Fruit fly (Drosophila melanogaster) whole organism, prepupa: ENCODE results near the gene CG14803.

ENCODE experiments used
- CG10631 ChIP-seq: fragments of 200-800 bp; sonication (Bioruptor generic); optimal IDR thresholded peaks from 2 replicates; lab custom pipeline; 2016; ENCODE audit warnings: missing biosample characterization, missing genetic modification characterization
- CG10669 ChIP-seq: fragments of 200-800 bp; sonication (Bioruptor generic); optimal IDR thresholded peaks from 3 replicates; lab custom pipeline; 2018; ENCODE audit warnings: missing biosample characterization, mild to moderate bottlenecking, missing genetic modification characterization, moderate library complexity
- CG11294 ChIP-seq: fragments of 200-800 bp; sonication (Bioruptor generic); IDR thresholded peaks from 2 replicates; pipeline ENCODE4 v1.3.6; 2022; ENCODE audit warnings: missing biosample characterization, missing genetic modification characterization
- CG11762 ChIP-seq: fragments of 200-800 bp; sonication (Bioruptor generic); optimal IDR thresholded peaks from 3 replicates; lab custom pipeline; 2016; ENCODE audit warnings: missing biosample characterization, missing genetic modification characterization; ENCODE audit not compliant: insufficient read depth
- CG11902 ChIP-seq: fragments of 200-800 bp; sonication (Bioruptor generic); optimal IDR thresholded peaks from 3 replicates; lab custom pipeline; 2016; ENCODE audit warnings: missing biosample characterization, missing genetic modification characterization
- CG15336 ChIP-seq: fragments of 200-800 bp; sonication (Bioruptor generic); IDR thresholded peaks from 2 replicates; pipeline ENCODE4 v1.3.6; 2022; ENCODE audit warnings: missing biosample characterization, missing genetic modification characterization
- CG1621 ChIP-seq: fragments of 200-800 bp; sonication (Bioruptor generic); optimal IDR thresholded peaks from 3 replicates; lab custom pipeline; 2018; ENCODE audit warnings: missing biosample characterization, mild to moderate bottlenecking, missing genetic modification characterization
- CG16779 ChIP-seq: fragments of 200-800 bp; sonication (Bioruptor generic); optimal IDR thresholded peaks from 3 replicates; lab custom pipeline; 2017; ENCODE audit warnings: missing biosample characterization, mild to moderate bottlenecking, missing genetic modification characterization
- CG3032 ChIP-seq: fragments of 200-800 bp; optimal IDR thresholded peaks from 2 replicates; lab custom pipeline; 2019; ENCODE audit warnings: missing biosample characterization, mild to moderate bottlenecking, missing genetic modification characterization, moderate library complexity
- CG31627 ChIP-seq: fragments of 200-800 bp; sonication (Bioruptor generic); optimal IDR thresholded peaks from 3 replicates; lab custom pipeline; 2016; ENCODE audit warnings: missing biosample characterization, missing genetic modification characterization
- CG32006 ChIP-seq: fragments of 200-800 bp; sonication (Bioruptor generic); optimal IDR thresholded peaks from 3 replicates; lab custom pipeline; 2017; ENCODE audit warnings: missing biosample characterization, mild to moderate bottlenecking, missing genetic modification characterization
- CG34406 ChIP-seq: fragments of 200-800 bp; sonication (Bioruptor generic); optimal IDR thresholded peaks from 3 replicates; lab custom pipeline; 2016; ENCODE audit warnings: missing biosample characterization, missing genetic modification characterization
- CG6792 ChIP-seq: fragments of 200-800 bp; sonication (Bioruptor generic); optimal IDR thresholded peaks from 3 replicates; lab custom pipeline; 2016; ENCODE audit warnings: missing biosample characterization, missing genetic modification characterization
- CG7368 ChIP-seq: fragments of 200-800 bp; sonication (Bioruptor generic); optimal IDR thresholded peaks from 3 replicates; lab custom pipeline; 2016; ENCODE audit warnings: missing biosample characterization, missing genetic modification characterization
- CG8119 ChIP-seq: fragments of 200-800 bp; sonication (Bioruptor generic); IDR thresholded peaks from 3 replicates; pipeline ENCODE4 v1.3.6; 2022; ENCODE audit warnings: missing biosample characterization, missing genetic modification characterization
- CG8319 ChIP-seq: fragments of 200-800 bp; sonication (Bioruptor generic); optimal IDR thresholded peaks from 3 replicates; lab custom pipeline; 2016; ENCODE audit warnings: missing biosample characterization, missing genetic modification characterization
- Eip78C ChIP-seq: fragments of 200-800 bp; sonication (Bioruptor generic); peaks from one replicate; lab custom pipeline; 2016; ENCODE audit warnings: missing biosample characterization, missing genetic modification characterization
- Eip93F ChIP-seq: fragments of 200-800 bp; sonication (Bioruptor generic); optimal IDR thresholded peaks from 2 replicates; lab custom pipeline; 2016; ENCODE audit warnings: missing biosample characterization, mild to moderate bottlenecking, missing genetic modification characterization
- Ets21C ChIP-seq: fragments of 200-800 bp; sonication (Bioruptor generic); optimal IDR thresholded peaks from 3 replicates; lab custom pipeline; 2016; ENCODE audit warnings: missing biosample characterization, missing genetic modification characterization
- Hr38 ChIP-seq: sonication (Bioruptor generic); optimal IDR thresholded peaks from 2 replicates; lab custom pipeline; 2016; ENCODE audit warnings: missing biosample characterization, missing genetic modification characterization
- Lpt ChIP-seq: fragments of 200-800 bp; sonication (Bioruptor generic); optimal IDR thresholded peaks from 3 replicates; lab custom pipeline; 2016; ENCODE audit warnings: missing biosample characterization, missing genetic modification characterization
- OdsH ChIP-seq: fragments of 200-800 bp; sonication (Bioruptor generic); optimal IDR thresholded peaks from 3 replicates; lab custom pipeline; 2016; ENCODE audit warnings: missing biosample characterization, missing genetic modification characterization
- Sox102F ChIP-seq: fragments of 200-800 bp; sonication (Bioruptor generic); optimal IDR thresholded peaks from 2 replicates; lab custom pipeline; 2016; ENCODE audit warnings: missing biosample characterization, mild to moderate bottlenecking, missing genetic modification characterization
- Sox14 ChIP-seq: fragments of 200-800 bp; sonication (Bioruptor generic); optimal IDR thresholded peaks from 3 replicates; lab custom pipeline; 2016; ENCODE audit warnings: missing biosample characterization, missing genetic modification characterization
- Sox15 ChIP-seq: fragments of 200-800 bp; sonication (Bioruptor generic); optimal IDR thresholded peaks from 3 replicates; lab custom pipeline; 2016; ENCODE audit warnings: missing biosample characterization, missing genetic modification characterization
- achi ChIP-seq: fragments of 200-800 bp; sonication (Bioruptor generic); optimal IDR thresholded peaks from 3 replicates; lab custom pipeline; 2016; ENCODE audit warnings: missing biosample characterization, missing genetic modification characterization
- acj6 ChIP-seq: fragments of 200-800 bp; sonication (Bioruptor generic); optimal IDR thresholded peaks from 3 replicates; lab custom pipeline; 2016; ENCODE audit warnings: missing biosample characterization, missing genetic modification characterization
- cyc ChIP-seq: fragments of 200-800 bp; sonication (Bioruptor generic); optimal IDR thresholded peaks from 3 replicates; lab custom pipeline; 2016; ENCODE audit warnings: missing biosample characterization, missing genetic modification characterization
- eg ChIP-seq: fragments of 200-800 bp; sonication (Bioruptor generic); IDR thresholded peaks from 3 replicates; pipeline ENCODE4 v1.3.6; 2022; ENCODE audit warnings: missing biosample characterization, missing genetic modification characterization
- esn ChIP-seq: fragments of 200-800 bp; sonication (Bioruptor generic); optimal IDR thresholded peaks from 2 replicates; lab custom pipeline; 2016; ENCODE audit warnings: missing biosample characterization, mild to moderate bottlenecking, missing genetic modification characterization, moderate library complexity
- fd85E ChIP-seq: fragments of 200-800 bp; sonication (Bioruptor generic); optimal IDR thresholded peaks from 3 replicates; lab custom pipeline; 2016; ENCODE audit warnings: missing biosample characterization, missing genetic modification characterization
- fkh ChIP-seq: fragments of 200-800 bp; sonication (Bioruptor generic); optimal IDR thresholded peaks from 3 replicates; lab custom pipeline; 2017; ENCODE audit warnings: missing biosample characterization, mild to moderate bottlenecking, missing genetic modification characterization, moderate library complexity
- net ChIP-seq: fragments of 200-800 bp; sonication (Bioruptor generic); optimal IDR thresholded peaks from 3 replicates; lab custom pipeline; 2016; ENCODE audit warnings: missing biosample characterization, missing genetic modification characterization
- pdm3 ChIP-seq: fragments of 200-800 bp; sonication (Bioruptor generic); optimal IDR thresholded peaks from 3 replicates; lab custom pipeline; 2016; ENCODE audit warnings: missing biosample characterization, missing genetic modification characterization
- spab ChIP-seq: fragments of 200-800 bp; sonication (Bioruptor generic); optimal IDR thresholded peaks from 2 replicates; lab custom pipeline; 2017; ENCODE audit warnings: missing biosample characterization, mild to moderate bottlenecking, missing genetic modification characterization, missing genetic modification reagents
- ss ChIP-seq, 2 experiments: fragments of 200-800 bp; sonication (Bioruptor generic); optimal IDR thresholded peaks; 2 replicates in 1 of 2; 3 replicates in 1 of 2; lab custom pipeline; 2017 to 2018; ENCODE audit warnings: mild to moderate bottlenecking in 2 of 2, missing biosample characterization in 2 of 2, missing genetic modification characterization in 2 of 2, moderate library complexity in 1 of 2
- svp ChIP-seq: fragments of 200-800 bp; sonication (Bioruptor generic); peaks from one replicate; lab custom pipeline; 2016; ENCODE audit warnings: missing biosample characterization, missing genetic modification characterization
- topi ChIP-seq: fragments of 200-800 bp; sonication (Bioruptor generic); optimal IDR thresholded peaks from 3 replicates; lab custom pipeline; 2016; ENCODE audit warnings: missing biosample characterization, missing genetic modification characterization
- vri ChIP-seq: fragments of 200-800 bp; sonication (Bioruptor generic); optimal IDR thresholded peaks from 3 replicates; lab custom pipeline; 2016; ENCODE audit warnings: missing biosample characterization, mild to moderate bottlenecking, missing genetic modification characterization

Gene CG14803

DNA sequence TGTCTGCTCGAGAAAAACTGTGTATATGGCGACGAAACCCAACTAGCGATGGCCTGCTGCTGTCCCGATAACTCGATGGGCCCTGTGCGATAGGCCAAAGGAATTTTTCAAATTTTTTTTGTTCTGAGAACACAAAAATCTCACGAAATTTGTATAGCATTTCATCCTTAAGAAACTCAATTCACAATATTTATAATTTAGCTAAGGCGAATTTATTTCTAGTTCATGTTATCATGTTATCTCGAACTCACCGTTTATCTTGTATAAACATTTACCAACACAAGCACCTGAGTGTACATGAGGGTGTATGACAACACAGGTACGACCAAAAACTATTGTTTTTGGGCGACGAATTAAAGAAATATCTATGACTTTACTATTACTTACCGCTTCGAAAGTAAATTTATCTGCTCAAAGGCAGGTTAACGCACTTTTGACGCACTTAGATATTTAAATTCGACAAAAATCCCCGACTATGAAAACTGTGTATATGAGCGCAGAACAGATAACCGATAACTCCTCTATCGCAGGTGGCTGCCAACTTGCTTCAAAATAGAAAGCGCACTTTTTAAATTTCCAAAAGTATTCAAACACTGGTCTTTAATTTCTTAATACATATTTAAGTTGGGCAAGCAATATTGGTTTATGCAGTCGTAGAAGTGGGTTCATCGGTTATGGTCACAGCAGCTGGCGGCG is 31.6 kb downstream of the CG14803 start, which contains the start of gene arm:
arm (minus strand) TSS at position 524 of the 696 bp plus-strand sequence.
- TF ChIP-seq fd85E (GFP tag; lab: Kevin White, UChicago): no peak
- peak; percentile 23 for TF ChIP-seq achi (GFP tag; lab: Kevin White, UChicago)
- TF ChIP-seq net (GFP tag; lab: Kevin White, UChicago): no peak
- TF ChIP-seq CG3032: no peak
- no peak for TF ChIP-seq CG11294
- no peak for TF ChIP-seq ss (GFP tag; optimal IDR thresholded peaks at IDR 0.05; lab: Kevin White, UChicago)
- TF ChIP-seq CG31627 (GFP tag; lab: Kevin White, UChicago): peak; percentile 0
- no peak for TF ChIP-seq CG8119 (GFP tag; lab: Robert Waterston, UW)
- TF ChIP-seq CG15336 (GFP tag; lab: Robert Waterston, UW): peak; percentile 20; the same call in 1 of the 2 replicates
- TF ChIP-seq vri: peak; percentile 28
- no peak for TF ChIP-seq CG1621 (tag; lab: Kevin White, UChicago)
- no peak for TF ChIP-seq Lpt (GFP tag; lab: Kevin White, UChicago)
- peak; percentile 20 for TF ChIP-seq CG34406 (GFP tag; lab: Kevin White, UChicago)
- TF ChIP-seq CG10669 (GFP tag; lab: Kevin White, UChicago): no peak
- TF ChIP-seq Sox15: no peak
- no peak for TF ChIP-seq spab (GFP tag; lab: Kevin White, UChicago)
- peak; percentile 18 for TF ChIP-seq CG32006 (GFP tag; lab: Kevin White, UChicago)
- TF ChIP-seq Sox14 (GFP tag; lab: Kevin White, UChicago): no peak
- peak; percentile 12 for TF ChIP-seq cyc (GFP tag; lab: Kevin White, UChicago)
- TF ChIP-seq CG8319 (GFP tag; lab: Kevin White, UChicago): no peak
- TF ChIP-seq Sox102F (GFP tag; lab: Kevin White, UChicago): no peak
- TF ChIP-seq topi (GFP tag; lab: Kevin White, UChicago): peak; percentile 11
- TF ChIP-seq eg (GFP tag; lab: Robert Waterston, UW): no peak
- TF ChIP-seq Eip93F (GFP tag; lab: Kevin White, UChicago): peak; percentile 22
- peak; percentile 36 for TF ChIP-seq fkh (GFP tag; lab: Kevin White, UChicago)
- TF ChIP-seq CG11762 (GFP tag; lab: Kevin White, UChicago): no peak
- TF ChIP-seq CG6792 (GFP tag; lab: Kevin White, UChicago): peak; percentile 0
- peak; percentile 31 for TF ChIP-seq esn (GFP tag; lab: Kevin White, UChicago)
- TF ChIP-seq CG11902 (GFP tag; lab: Kevin White, UChicago): no peak
- TF ChIP-seq OdsH (GFP tag; lab: Kevin White, UChicago): no peak
- TF ChIP-seq Ets21C (GFP tag; lab: Kevin White, UChicago): no peak
- no peak for TF ChIP-seq CG7368 (GFP tag; lab: Kevin White, UChicago)
- TF ChIP-seq CG10631 (GFP tag; lab: Kevin White, UChicago): no peak
- TF ChIP-seq pdm3 (GFP tag; lab: Kevin White, UChicago): peak; percentile 42
- TF ChIP-seq CG16779 (tag; lab: Kevin White, UChicago): no peak
- TF ChIP-seq svp (GFP tag; lab: Kevin White, UChicago): peak; percentile 75
- peak; percentile 40 for TF ChIP-seq Eip78C (GFP tag; lab: Kevin White, UChicago)
- TF ChIP-seq, all 60 proteins: peak for 15

- TF ChIP-seq Hr38 (no peak), Eip78C (GFP tag; lab: Kevin White, UChicago) (peak; percentile 52), svp (GFP tag; lab: Kevin White, UChicago) (peak; percentile 82), CG3032 (no peak), esn (GFP tag; lab: Kevin White, UChicago) (peak; percentile 7), eg (GFP tag; lab: Robert Waterston, UW) (0 out of 3 replicates have a peak, but pooled peaks have one; percentile 22), fkh (GFP tag; lab: Kevin White, UChicago) (peak; percentile 82), acj6 (GFP tag; lab: Kevin White, UChicago) (no peak)
- TF ChIP-seq, all 60 proteins: peak for 5
Observed at dm6 chrX:1901605-1902136, 33.0 kb downstream of the CG14803 start, which contains the start of gene Ldaf1. Ldaf1 (minus strand) TSS chrX:1901911.
